Worm (Caenorhabditis elegans) whole organism, L2 larva: ENCODE data around the gene ZK809.8.

Experiments
- C34F6.9 ChIP-seq: fragments of 150-350 bp; optimal IDR thresholded peaks from 2 replicates; lab custom pipeline; 2014; ENCODE audit warnings: missing biosample characterization, missing genetic modification characterization
- F13H6.1 ChIP-seq: sonication (generic microtip); optimal IDR thresholded peaks from 2 replicates; lab custom pipeline; 2016; ENCODE audit warnings: missing genetic modification characterization, missing compliant biosample characterization
- R02D3.7 ChIP-seq: fragments of 150-350 bp; optimal IDR thresholded peaks from 2 replicates; lab custom pipeline; 2014; ENCODE audit warnings: missing biosample characterization, missing genetic modification characterization
- ZK546.5 ChIP-seq: sonication (generic microtip); optimal IDR thresholded peaks from 2 replicates; lab custom pipeline; 2017; ENCODE audit warnings: missing biosample characterization, missing genetic modification characterization
- alr-1 ChIP-seq: fragments of 150-350 bp; optimal IDR thresholded peaks from 2 replicates; lab custom pipeline; 2014; ENCODE audit warnings: missing biosample characterization, missing genetic modification characterization
- aly-2 ChIP-seq: fragments of 150-350 bp; optimal IDR thresholded peaks from 2 replicates; lab custom pipeline; 2014; ENCODE audit warnings: missing biosample characterization, missing genetic modification characterization
- ama-1 ChIP-seq: fragments of 150-350 bp; optimal IDR thresholded peaks from 2 replicates; lab custom pipeline; 2018; ENCODE audit warnings: inconsistent platforms
- blmp-1 ChIP-seq: sonication (generic microtip); optimal IDR thresholded peaks from 2 replicates; lab custom pipeline; 2017; ENCODE audit warnings: missing genetic modification characterization, mild to moderate bottlenecking, missing compliant biosample characterization, antibody characterized with exemption, moderate library complexity; ENCODE audit not compliant: insufficient read depth
- ceh-16 ChIP-seq: fragments of 150-350 bp; optimal IDR thresholded peaks from 2 replicates; lab custom pipeline; 2014; ENCODE audit warnings: missing biosample characterization, missing genetic modification characterization
- ceh-82 ChIP-seq: fragments of 150-350 bp; optimal IDR thresholded peaks from 2 replicates; lab custom pipeline; 2014; ENCODE audit warnings: missing biosample characterization, missing genetic modification characterization
- crh-2 ChIP-seq: sonication (generic microtip); optimal IDR thresholded peaks from 2 replicates; lab custom pipeline; 2017; ENCODE audit warnings: missing biosample characterization, missing genetic modification characterization
- dmd-4 ChIP-seq: sonication (generic microtip); optimal IDR thresholded peaks from 2 replicates; lab custom pipeline; 2017; ENCODE audit warnings: missing biosample characterization, missing genetic modification characterization
- egl-27 ChIP-seq: sonication (generic microtip); optimal IDR thresholded peaks from 3 replicates; lab custom pipeline; 2017; ENCODE audit warnings: missing biosample characterization, missing genetic modification reagents, missing genetic modification characterization
- elt-1 ChIP-seq: fragments of 150-350 bp; optimal IDR thresholded peaks from 2 replicates; lab custom pipeline; 2014; ENCODE audit warnings: missing biosample characterization, missing genetic modification characterization
- fos-1 ChIP-seq: fragments of 150-350 bp; optimal IDR thresholded peaks from 2 replicates; lab custom pipeline; 2014; ENCODE audit warnings: missing biosample characterization, missing genetic modification characterization
- lin-11 ChIP-seq: fragments of 150-350 bp; sonication (generic microtip); optimal IDR thresholded peaks from 2 replicates; lab custom pipeline; 2014; ENCODE audit warnings: missing biosample characterization, missing genetic modification characterization, inconsistent platforms, mixed read lengths
- lsy-2 ChIP-seq, 2 experiments: fragments of 150-350 bp in 1 of 2; sonication (generic microtip) in 1 of 2; optimal IDR thresholded peaks; 2 replicates each; lab custom pipeline; 2014 to 2017; ENCODE audit warnings: missing biosample characterization in 2 of 2, missing genetic modification characterization in 2 of 2
- mab-5 ChIP-seq: fragments of 150-350 bp; optimal IDR thresholded peaks from 2 replicates; lab custom pipeline; 2014; ENCODE audit warnings: missing biosample characterization, missing genetic modification characterization
- mbf-1 ChIP-seq: sonication (generic microtip); optimal IDR thresholded peaks from 2 replicates; lab custom pipeline; 2017; ENCODE audit warnings: missing biosample characterization, missing genetic modification characterization
- mdl-1 ChIP-seq, 2 experiments: fragments of 150-350 bp in 1 of 2; sonication (generic microtip) in 1 of 2; optimal IDR thresholded peaks; 2 replicates each; lab custom pipeline; 2017; ENCODE audit warnings: missing biosample characterization in 2 of 2, missing genetic modification characterization in 2 of 2
- nhr-10 ChIP-seq: sonication (generic microtip); optimal IDR thresholded peaks from 2 replicates; lab custom pipeline; 2017; ENCODE audit warnings: missing biosample characterization, missing genetic modification characterization
- nhr-11 ChIP-seq: fragments of 150-350 bp; optimal IDR thresholded peaks from 2 replicates; lab custom pipeline; 2014; ENCODE audit warnings: missing biosample characterization, missing genetic modification characterization
- nhr-12 ChIP-seq: fragments of 150-350 bp; optimal IDR thresholded peaks from 2 replicates; lab custom pipeline; 2014; ENCODE audit warnings: missing biosample characterization, missing genetic modification characterization
- nhr-129 ChIP-seq: fragments of 150-350 bp; optimal IDR thresholded peaks from 2 replicates; lab custom pipeline; 2014; ENCODE audit warnings: missing biosample characterization, missing genetic modification characterization
- nhr-21 ChIP-seq: fragments of 150-350 bp; optimal IDR thresholded peaks from 2 replicates; lab custom pipeline; 2014; ENCODE audit warnings: missing biosample characterization, missing genetic modification characterization
- nhr-23 ChIP-seq: fragments of 150-350 bp; optimal IDR thresholded peaks from 2 replicates; lab custom pipeline; 2014; ENCODE audit warnings: missing biosample characterization, missing genetic modification reagents, missing genetic modification characterization
- nhr-25 ChIP-seq: fragments of 150-350 bp; sonication (generic microtip); optimal IDR thresholded peaks from 3 replicates; lab custom pipeline; 2014; ENCODE audit warnings: missing biosample characterization, missing genetic modification characterization
- nhr-6 ChIP-seq: fragments of 150-350 bp; optimal IDR thresholded peaks from 2 replicates; lab custom pipeline; 2014; ENCODE audit warnings: missing biosample characterization, missing genetic modification characterization
- nhr-77 ChIP-seq: fragments of 150-350 bp; optimal IDR thresholded peaks from 2 replicates; lab custom pipeline; 2014; ENCODE audit warnings: missing biosample characterization, missing genetic modification characterization
- sem-4 ChIP-seq: fragments of 150-350 bp; optimal IDR thresholded peaks from 2 replicates; lab custom pipeline; 2014; ENCODE audit warnings: missing biosample characterization, missing genetic modification reagents, missing genetic modification characterization
- skn-1 ChIP-seq: sonication (generic microtip); optimal IDR thresholded peaks from 2 replicates; lab custom pipeline; 2017; ENCODE audit warnings: missing biosample characterization, missing genetic modification characterization
- sma-3 ChIP-seq: sonication (generic microtip); optimal IDR thresholded peaks from 2 replicates; lab custom pipeline; 2016; ENCODE audit warnings: missing genetic modification reagents, missing genetic modification characterization, missing compliant biosample characterization
- sma-9 ChIP-seq, 2 experiments: fragments of 150-350 bp in 1 of 2; sonication (generic microtip) in 1 of 2; optimal IDR thresholded peaks; 2 replicates each; lab custom pipeline; 2014 to 2016; ENCODE audit warnings: missing genetic modification characterization in 2 of 2, mild to moderate bottlenecking in 1 of 2, missing biosample characterization in 1 of 2, missing compliant biosample characterization in 1 of 2, missing genetic modification reagents in 1 of 2, moderate library complexity in 1 of 2
- unc-39 ChIP-seq: fragments of 150-350 bp; optimal IDR thresholded peaks from 2 replicates; lab custom pipeline; 2014; ENCODE audit warnings: missing biosample characterization, missing genetic modification characterization
- ztf-11 ChIP-seq: sonication (generic microtip); optimal IDR thresholded peaks from 2 replicates; lab custom pipeline; 2017; ENCODE audit warnings: missing biosample characterization, missing genetic modification characterization
- ztf-4 ChIP-seq: fragments of 150-350 bp; optimal IDR thresholded peaks from 2 replicates; lab custom pipeline; 2014; ENCODE audit warnings: missing biosample characterization, missing genetic modification characterization

Gene ZK809.8

DNA sequence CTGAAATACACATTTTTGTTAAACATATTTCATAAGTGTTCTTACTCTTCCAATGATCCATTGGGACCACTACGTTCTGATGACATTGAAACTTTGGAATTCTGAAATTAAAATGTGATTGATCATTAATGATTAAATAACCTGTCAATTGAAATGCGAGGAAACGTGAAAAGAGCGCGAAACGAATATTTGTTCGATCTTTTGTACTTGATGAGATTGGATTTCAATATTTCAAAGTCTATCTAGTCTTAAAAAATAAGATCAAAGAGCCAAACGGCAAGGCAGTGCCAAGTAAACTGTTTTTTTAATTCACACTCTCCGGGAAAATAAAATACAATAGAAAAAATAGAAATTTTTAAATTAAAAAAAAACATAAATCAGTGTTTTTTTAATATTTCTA is 33.0 kb upstream of the ZK809.8 start, which contains the start of gene ZK792.4:
Gene ZK792.4 (minus strand): TSS at position 101 of the 400 bp plus-strand sequence.
- TF ChIP-seq mbf-1 (no peak), egl-27 (tag; lab: Kevin White, UChicago) (no peak), crh-2 (tag; lab: Kevin White, UChicago) (no peak), skn-1 (tag; lab: Kevin White, UChicago) (no peak), nhr-6 (tag; lab: Kevin White, UChicago) (no peak), C34F6.9 (no peak), nhr-11 (no peak), nhr-10 (tag; lab: Kevin White, UChicago) (no peak), sma-3 (no peak), dmd-4 (no peak), lin-11 (no peak), R02D3.7 (tag; lab: Kevin White, UChicago) (no peak)

DNA sequence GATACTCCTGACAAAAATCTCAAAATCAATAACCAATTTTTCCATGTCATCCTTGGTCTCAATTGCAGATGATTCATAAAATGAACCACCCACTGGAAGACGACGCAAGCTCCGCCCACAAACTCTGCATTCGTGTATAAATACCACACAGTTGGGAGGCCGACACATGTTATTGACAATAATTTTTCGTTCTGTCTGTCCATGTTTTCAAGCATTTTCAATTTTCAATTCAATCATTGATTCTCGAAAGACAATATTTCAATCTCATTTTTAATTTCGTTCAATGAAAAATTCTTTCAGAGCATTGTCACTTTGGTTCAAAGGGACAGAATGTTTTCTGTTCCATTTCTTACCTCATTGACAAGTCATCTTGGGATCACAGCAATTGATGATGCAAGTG is 27.2 kb upstream of the ZK809.8 start, which contains the start of gene inx-9:
Gene inx-9 (plus strand): TSS at position 301 of the 400 bp plus-strand sequence.
- TF ChIP-seq sem-4 (tag; lab: Kevin White, UChicago) (no peak), ceh-82 (no peak), F13H6.1 (tag; lab: Kevin White, UChicago) (no peak), nhr-12 (tag; lab: Kevin White, UChicago) (no peak), alr-1 (no peak), crh-2 (tag; lab: Kevin White, UChicago) (no peak), unc-39 (no peak), blmp-1 (no peak), fos-1 (tag; lab: Kevin White, UChicago) (no peak), lsy-2 (tag; optimal IDR thresholded peaks at IDR 0.05; lab: Kevin White, UChicago) (no peak), nhr-21 (tag; lab: Kevin White, UChicago) (no peak), ama-1 (lab: Kevin White, UChicago) (no peak), nhr-129 (tag; lab: Kevin White, UChicago) (no peak), nhr-77 (tag; lab: Kevin White, UChicago) (no peak)
- TF ChIP-seq, all 48 proteins: peak for 0

ce11 chrIV:11673543-11673942 is 24.7 kb upstream of the ZK809.8 start, which contains the start of gene inx-8:
Gene inx-8, plus strand, starts transcription at chrIV:11673843.
- TF ChIP-seq F13H6.1 (tag; lab: Kevin White, UChicago) = no peak
- no peak for TF ChIP-seq fos-1 (tag; lab: Kevin White, UChicago)
- no peak for TF ChIP-seq sma-9 (GFP tag; optimal IDR thresholded peaks at IDR 0.05; lab: Kevin White, UChicago)
- no peak for TF ChIP-seq sma-9 (tag; optimal IDR thresholded peaks at IDR 0.05; lab: Kevin White, UChicago)
- no peak for TF ChIP-seq aly-2 (tag; lab: Kevin White, UChicago)

ce11 chrIV:11668001-11668400 is 19.1 kb upstream of the ZK809.8 start, which contains the start of gene atg-4.2:
Gene atg-4.2, plus strand, starts transcription at chrIV:11668024.
- TF ChIP-seq aly-2 (tag; lab: Kevin White, UChicago) (no peak), C34F6.9 (no peak), mab-5 (no peak), ztf-4 (tag; lab: Kevin White, UChicago) (no peak), ztf-11 (tag; lab: Kevin White, UChicago) (no peak), mdl-1 (tag; optimal IDR thresholded peaks at IDR 0.05; lab: Kevin White, UChicago) (no peak)

- TF ChIP-seq sma-9 (GFP tag; optimal IDR thresholded peaks at IDR 0.05; lab: Kevin White, UChicago) = no peak
- TF ChIP-seq sma-9 (tag; optimal IDR thresholded peaks at IDR 0.05; lab: Kevin White, UChicago) = no peak
- no peak for TF ChIP-seq nhr-23
- TF ChIP-seq aly-2 (tag; lab: Kevin White, UChicago) = no peak
- no peak for TF ChIP-seq C34F6.9
- no peak for TF ChIP-seq nhr-25 (tag; lab: Kevin White, UChicago)
- no peak for TF ChIP-seq ztf-11 (tag; lab: Kevin White, UChicago)
- no peak for TF ChIP-seq elt-1
- TF ChIP-seq ama-1 (lab: Kevin White, UChicago) = no peak
- no peak for TF ChIP-seq ceh-16 (tag; lab: Kevin White, UChicago)
- TF ChIP-seq mab-5 = no peak
- TF ChIP-seq ZK546.5 = no peak
- TF ChIP-seq, all 48 proteins: peak for 0
These were observed 16.1 kb upstream of the ZK809.8 start, which contains the start of gene ZK809.9 for ce11 chrIV:11665010-11665409. Gene ZK809.9, plus strand, starts transcription at chrIV:11665310.
